Worm (Caenorhabditis elegans) whole organism, early embryonic: Measurements from ENCODE around the gene ZK1073.1.

Experiments
- F13C5.2 ChIP-seq: sonication (generic microtip); optimal IDR thresholded peaks from 2 replicates; lab custom pipeline; 2017; ENCODE audit warnings: mild to moderate bottlenecking, missing genetic modification characterization, inconsistent platforms, missing compliant biosample characterization
- aly-1 ChIP-seq: sonication (generic microtip); optimal IDR thresholded peaks from 2 replicates; lab custom pipeline; 2016; ENCODE audit warnings: missing genetic modification characterization, missing compliant biosample characterization
- ama-1 ChIP-seq: fragments of 150-350 bp; optimal IDR thresholded peaks from 2 replicates; lab custom pipeline; 2014
- ceh-13 ChIP-seq: fragments of 200-800 bp; sonication (Bioruptor generic); optimal IDR thresholded peaks from 2 replicates; lab custom pipeline; 2018; ENCODE audit warnings: mild to moderate bottlenecking, missing genetic modification characterization, missing compliant biosample characterization
- flt-1 ChIP-seq: fragments of 200-800 bp; sonication (Bioruptor generic); IDR thresholded peaks from 2 replicates; pipeline ENCODE4 v1.3.6; 2022; ENCODE audit warnings: missing genetic modification characterization, missing compliant biosample characterization
- hnd-1 ChIP-seq: sonication (generic microtip); optimal IDR thresholded peaks from 2 replicates; lab custom pipeline; 2016; ENCODE audit warnings: missing genetic modification characterization, missing compliant biosample characterization
- pes-1 ChIP-seq: fragments of 200-800 bp; sonication (Bioruptor generic); IDR thresholded peaks from 2 replicates; pipeline ENCODE4 v1.3.6; 2022; ENCODE audit warnings: missing genetic modification reagents, missing genetic modification characterization, missing compliant biosample characterization
- scrt-1 ChIP-seq: fragments of 200-800 bp; sonication (Bioruptor generic); IDR thresholded peaks from 2 replicates; pipeline ENCODE4 v1.3.6; 2022; ENCODE audit warnings: missing genetic modification characterization, missing compliant biosample characterization
- tbx-11 ChIP-seq: fragments of 200-800 bp; sonication (Bioruptor generic); IDR thresholded peaks from 2 replicates; pipeline ENCODE4 v1.3.6; 2022; ENCODE audit warnings: missing genetic modification characterization, missing compliant biosample characterization

ce11 chrX:16112923-16113322, 15.7 kb downstream of the ZK1073.1 start:
- TF ChIP-seq pes-1 (GFP tag; lab: Robert Waterston, UW) (no peak), F13C5.2 (tag; lab: Kevin White, UChicago) (no peak), flt-1 (no peak), tbx-11 (no peak), hnd-1 (tag; lab: Kevin White, UChicago) (no peak), aly-1 (tag; lab: Kevin White, UChicago) (no peak), ceh-13 (no peak), ama-1 (lab: Kevin White, UChicago) (no peak), scrt-1 (no peak)
